Worm (Caenorhabditis elegans): Measurements from ENCODE around the gene clec-232.

Gene clec-232

DNA sequence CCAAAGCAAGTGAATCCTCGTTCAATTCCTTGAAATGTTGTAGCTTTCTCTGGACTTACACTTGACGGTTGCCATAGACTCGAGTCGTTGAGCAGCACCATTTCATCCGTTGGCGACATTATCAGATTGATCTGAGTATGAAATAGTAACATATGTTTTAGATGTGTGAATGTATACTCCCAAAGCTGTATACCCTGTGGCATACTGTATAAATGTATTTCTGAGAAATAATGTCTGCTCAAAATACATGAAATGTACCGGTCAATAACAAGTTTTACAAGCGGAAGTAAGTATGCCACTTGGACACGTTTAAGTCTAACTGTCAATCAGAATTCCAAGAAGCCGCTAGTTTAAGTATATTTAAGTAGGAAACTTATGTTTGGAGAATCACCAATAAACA, 33.6 kb downstream of the clec-232 start, which contains the start of gene str-233:
TSS of gene str-233 (minus strand) at position 101 of the 400 bp plus-strand sequence.
- TF ChIP-seq sptf-1 (tag; optimal IDR thresholded peaks at IDR 0.05) (no peak), mep-1 (tag; optimal IDR thresholded peaks at IDR 0.05) (no peak), mls-2 (tag; optimal IDR thresholded peaks at IDR 0.05) (no peak), unc-120 (tag; optimal IDR thresholded peaks at IDR 0.05; ENCODE audit: poor library complexity, severe bottlenecking) (no peak), hlh-1 (tag; optimal IDR thresholded peaks at IDR 0.05) (no peak), blmp-1 (tag; optimal IDR thresholded peaks at IDR 0.05) (no peak), nhr-28 (tag; optimal IDR thresholded peaks at IDR 0.05) (no peak)

- no peak for TF ChIP-seq ztf-11 (tag; optimal IDR thresholded peaks at IDR 0.05)
- no peak for TF ChIP-seq drap-1 (GFP tag; optimal IDR thresholded peaks at IDR 0.05)
- TF ChIP-seq mab-5 (tag; optimal IDR thresholded peaks at IDR 0.05): no peak
- no peak for TF ChIP-seq ces-1 (GFP tag; optimal IDR thresholded peaks at IDR 0.05)
- no peak for TF ChIP-seq sem-2 (GFP tag; optimal IDR thresholded peaks at IDR 0.05)
- TF ChIP-seq pha-4 (tag; optimal IDR thresholded peaks at IDR 0.05): no peak
Observed at ce11 chrV:16015652-16016051, 39.7 kb downstream of the clec-232 start, which contains the start of gene str-232. Gene str-232, minus strand, starts transcription at chrV:16015752.

DNA sequence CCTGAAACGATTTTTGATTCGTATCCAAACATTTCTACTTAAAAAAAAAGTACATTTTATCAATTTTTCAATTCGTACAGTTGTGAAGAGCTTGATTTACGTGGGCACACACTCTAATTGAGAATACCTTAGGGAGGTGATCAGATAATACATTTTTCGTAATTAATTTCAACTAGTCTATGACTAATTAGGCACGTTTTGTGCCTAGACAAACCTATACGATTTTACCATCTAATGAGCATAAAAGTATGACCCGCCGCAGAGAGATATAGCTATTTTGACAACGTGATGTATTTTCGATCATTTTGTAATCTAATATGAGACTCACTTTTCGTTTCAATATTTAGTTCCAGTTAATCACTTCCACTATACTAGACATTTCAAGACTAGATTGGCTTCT, 41.0 kb downstream of the clec-232 start:
- TF ChIP-seq sem-2 (GFP tag; optimal IDR thresholded peaks at IDR 0.05): no peak

DNA sequence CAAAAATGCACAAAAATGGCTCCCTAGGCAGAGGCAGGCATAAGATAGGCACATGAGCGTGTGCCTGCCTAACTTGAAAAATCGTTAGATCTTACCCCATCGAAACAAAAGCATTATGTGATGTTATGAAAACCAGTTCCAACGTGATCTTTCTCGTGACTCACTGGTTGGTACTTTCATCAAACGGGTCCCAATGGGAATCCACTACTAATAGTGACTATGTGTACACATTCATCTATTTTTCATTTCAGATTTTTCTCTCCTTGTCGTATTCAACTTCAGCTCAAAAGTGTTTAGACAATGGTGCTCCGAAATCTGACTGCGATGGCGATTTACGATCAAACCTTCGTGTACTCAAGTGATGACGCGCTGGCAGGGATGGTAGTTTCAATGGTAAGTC, 41.7 kb downstream of the clec-232 start, which contains the start of gene srx-43:
TSS of gene srx-43 (plus strand) at position 301 of the 400 bp plus-strand sequence.
- no peak for TF ChIP-seq flh-1 (GFP tag; optimal IDR thresholded peaks at IDR 0.05)
- no peak for TF ChIP-seq nhr-12 (tag; optimal IDR thresholded peaks at IDR 0.05)
- TF ChIP-seq nhr-237 (tag; optimal IDR thresholded peaks at IDR 0.05): no peak
- TF ChIP-seq hlh-1 (tag; optimal IDR thresholded peaks at IDR 0.05): no peak
- no peak for TF ChIP-seq elt-1 (tag; optimal IDR thresholded peaks at IDR 0.05; ENCODE audit: borderline replicate concordance, insufficient read depth)
- TF ChIP-seq sem-2 (GFP tag; optimal IDR thresholded peaks at IDR 0.05): no peak
- TF ChIP-seq mep-1 (tag; optimal IDR thresholded peaks at IDR 0.05): no peak

- TF ChIP-seq ceh-43 (GFP tag; optimal IDR thresholded peaks at IDR 0.05): no peak
- TF ChIP-seq hlh-1 (tag; optimal IDR thresholded peaks at IDR 0.05): no peak
- TF ChIP-seq bed-3 (GFP tag; optimal IDR thresholded peaks at IDR 0.05): no peak
- no peak for TF ChIP-seq blmp-1 (tag; optimal IDR thresholded peaks at IDR 0.05)
- no peak for TF ChIP-seq unc-62 (GFP tag; optimal IDR thresholded peaks at IDR 0.05)
- no peak for TF ChIP-seq nhr-2 (tag; optimal IDR thresholded peaks at IDR 0.05)
- no peak for TF ChIP-seq mab-5 (tag; optimal IDR thresholded peaks at IDR 0.05)
- TF ChIP-seq elt-1 (tag; optimal IDR thresholded peaks at IDR 0.05; ENCODE audit: borderline replicate concordance, insufficient read depth): no peak
- no peak for TF ChIP-seq nhr-28 (tag; optimal IDR thresholded peaks at IDR 0.05)
- TF ChIP-seq snpc-4 (tag; optimal IDR thresholded peaks at IDR 0.05): no peak
- TF ChIP-seq flh-1 (GFP tag; optimal IDR thresholded peaks at IDR 0.05): no peak
- no peak for TF ChIP-seq ces-1 (GFP tag; optimal IDR thresholded peaks at IDR 0.05)
- no peak for TF ChIP-seq nhr-76 (tag; optimal IDR thresholded peaks at IDR 0.05)
- TF ChIP-seq ceh-39 (tag; optimal IDR thresholded peaks at IDR 0.05): no peak
- TF ChIP-seq unc-120 (tag; optimal IDR thresholded peaks at IDR 0.05; ENCODE audit: poor library complexity, severe bottlenecking): no peak
Observed at ce11 chrV:16020042-16020441, 44.1 kb downstream of the clec-232 start, which contains the start of gene srx-44. Gene srx-44, plus strand, starts transcription at chrV:16020342.

DNA sequence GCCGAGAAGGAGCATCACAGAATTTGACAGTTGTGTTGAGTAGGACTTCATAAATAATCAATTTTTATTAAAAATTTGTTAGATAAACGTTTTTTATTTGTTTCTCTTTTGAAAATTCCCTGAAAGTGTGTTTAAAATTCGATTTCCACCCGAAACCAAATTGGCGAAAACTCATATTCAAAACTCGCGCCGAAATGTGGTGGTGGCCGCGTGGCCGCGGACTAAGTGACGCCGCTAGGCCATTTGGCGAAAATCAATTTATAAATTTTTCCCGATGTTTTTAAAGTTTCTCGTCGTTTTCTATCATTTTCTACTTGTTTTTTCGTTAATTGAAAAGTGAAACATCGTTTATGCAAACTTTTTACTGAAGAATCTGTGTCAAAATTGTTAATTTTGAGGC, 46.7 kb downstream of the clec-232 start:
- TF ChIP-seq sptf-1 (tag; optimal IDR thresholded peaks at IDR 0.05): peak; percentile 59
- no peak for TF ChIP-seq mab-5 (tag; optimal IDR thresholded peaks at IDR 0.05)

- TF ChIP-seq flh-1 (GFP tag; optimal IDR thresholded peaks at IDR 0.05) (no peak), unc-39 (tag; optimal IDR thresholded peaks at IDR 0.05) (no peak), snpc-4 (tag; optimal IDR thresholded peaks at IDR 0.05) (no peak), ceh-83 (GFP tag; optimal IDR thresholded peaks at IDR 0.05) (no peak), ztf-11 (tag; optimal IDR thresholded peaks at IDR 0.05) (no peak)
Observed at ce11 chrV:16023051-16023450, 47.1 kb downstream of the clec-232 start, which contains the start of gene cwc-15. Gene cwc-15, plus strand, starts transcription at chrV:16023351.
